Fruit fly (Drosophila melanogaster): ENCODE measurements around the gene CG7101.

CG7101 gene

DNA sequence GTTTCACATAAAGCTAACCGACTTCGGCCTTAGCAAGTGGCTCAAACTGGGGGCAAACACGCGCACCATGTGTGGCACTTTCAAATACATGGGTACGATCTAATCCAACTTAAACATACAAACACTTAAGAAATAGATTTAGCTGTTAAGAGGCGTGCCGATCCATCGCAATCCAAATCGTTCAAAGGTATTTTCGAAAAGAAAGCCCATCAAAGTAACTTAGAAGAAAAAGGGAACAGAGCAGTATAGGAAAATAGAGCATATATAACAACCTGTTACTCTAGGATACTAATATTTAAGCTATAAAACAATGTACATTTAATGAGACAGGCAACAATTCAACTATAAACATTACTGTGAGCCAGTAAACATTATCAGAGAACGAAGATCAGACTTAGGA, 39.0 kb upstream of the CG7101 start, which contains the start of gene Atg101:
TSS of gene Atg101 (plus strand) at position 301 of the 400 bp plus-strand sequence.
- TF ChIP-seq dmrt93B (GFP tag; optimal IDR thresholded peaks at IDR 0.05), result no peak

DNA sequence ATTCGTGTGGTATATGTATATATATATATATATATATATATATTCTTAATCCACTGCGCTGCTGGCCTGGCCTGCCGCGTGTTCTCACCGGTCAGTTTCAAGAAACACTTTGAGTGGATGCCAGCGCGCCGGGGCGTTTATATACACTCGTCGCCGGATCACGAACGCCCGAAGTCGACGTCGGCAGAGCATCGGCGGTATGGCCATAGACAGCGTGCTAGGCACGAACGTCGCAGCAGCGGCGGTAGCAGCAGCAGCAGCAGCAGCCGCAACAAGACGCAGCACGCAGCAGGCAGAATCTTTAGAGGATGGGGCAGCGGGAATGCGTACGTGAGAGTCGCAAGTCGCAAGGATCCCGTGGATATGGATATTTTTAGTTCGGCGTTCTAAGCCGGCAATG, 32.8 kb upstream of the CG7101 start, which contains the start of gene bnb:
TSS of gene bnb (minus strand) at position 121 of the 400 bp plus-strand sequence.
- TF ChIP-seq rgr (GFP tag; optimal IDR thresholded peaks at IDR 0.05) (no peak), Mio (GFP tag; optimal IDR thresholded peaks at IDR 0.05) (no peak), Rel (GFP tag; optimal IDR thresholded peaks at IDR 0.05) (no peak), Rel (tag; optimal IDR thresholded peaks at IDR 0.05) (no peak), Dif (GFP tag; optimal IDR thresholded peaks at IDR 0.05; ENCODE audit: partially characterized antibody) (no peak), Hr83 (GFP tag; optimal IDR thresholded peaks at IDR 0.05; ENCODE audit: poor library complexity, severe bottlenecking) (no peak), dmrt93B (GFP tag; optimal IDR thresholded peaks at IDR 0.05) (no peak), jim (GFP tag; optimal IDR thresholded peaks at IDR 0.05) (no peak), Sp1 (GFP tag; optimal IDR thresholded peaks at IDR 0.05) (no peak), sv (GFP tag; optimal IDR thresholded peaks at IDR 0.05) (no peak), usp (GFP tag; optimal IDR thresholded peaks at IDR 0.05) (no peak), pan (optimal IDR thresholded peaks at IDR 0.05) (no peak), dsf (GFP tag; optimal IDR thresholded peaks at IDR 0.05; ENCODE audit: borderline replicate concordance) (no peak), lola (GFP tag; optimal IDR thresholded peaks at IDR 0.05) (no peak), sage (GFP tag; optimal IDR thresholded peaks at IDR 0.05) (no peak), Dfd (GFP tag; optimal IDR thresholded peaks at IDR 0.05) (no peak), psq (GFP tag; optimal IDR thresholded peaks at IDR 0.05) (no peak), HLH106 (tag; optimal IDR thresholded peaks at IDR 0.05) (no peak), N (GFP tag; optimal IDR thresholded peaks at IDR 0.05) (no peak), Abd-B (GFP tag; optimal IDR thresholded peaks at IDR 0.05) (no peak), Myc (optimal IDR thresholded peaks at IDR 0.05) (no peak)

DNA sequence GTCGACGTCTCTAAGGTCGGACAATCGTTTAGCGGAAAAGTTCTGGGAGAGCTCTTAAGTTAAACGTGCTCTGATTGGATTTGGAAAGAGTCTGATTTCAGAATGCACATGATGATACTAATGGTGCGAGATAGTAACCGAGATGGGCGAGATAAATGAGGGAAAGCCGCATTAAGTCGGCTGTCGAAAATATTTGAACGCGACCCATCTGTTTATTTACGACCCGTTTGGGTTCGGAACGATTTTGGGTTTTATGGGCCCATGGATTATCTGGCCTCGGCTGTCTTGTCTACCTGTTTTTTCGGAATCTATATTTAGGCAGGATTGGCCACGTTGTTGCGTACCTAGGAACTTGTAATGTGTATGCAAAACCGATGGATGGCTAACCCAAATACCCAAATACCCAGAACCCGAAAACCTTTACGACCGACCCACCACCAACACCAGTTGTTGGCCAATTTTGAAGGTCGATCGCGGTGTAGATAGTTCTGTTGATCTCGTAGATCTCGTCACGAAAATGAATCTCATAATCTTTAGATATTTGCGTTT, 31.0 kb upstream of the CG7101 start:
- TF ChIP-seq Abd-B (GFP tag; optimal IDR thresholded peaks at IDR 0.05) (no peak), Dfd (GFP tag; optimal IDR thresholded peaks at IDR 0.05) (no peak), psq (GFP tag; optimal IDR thresholded peaks at IDR 0.05) (no peak)

DNA sequence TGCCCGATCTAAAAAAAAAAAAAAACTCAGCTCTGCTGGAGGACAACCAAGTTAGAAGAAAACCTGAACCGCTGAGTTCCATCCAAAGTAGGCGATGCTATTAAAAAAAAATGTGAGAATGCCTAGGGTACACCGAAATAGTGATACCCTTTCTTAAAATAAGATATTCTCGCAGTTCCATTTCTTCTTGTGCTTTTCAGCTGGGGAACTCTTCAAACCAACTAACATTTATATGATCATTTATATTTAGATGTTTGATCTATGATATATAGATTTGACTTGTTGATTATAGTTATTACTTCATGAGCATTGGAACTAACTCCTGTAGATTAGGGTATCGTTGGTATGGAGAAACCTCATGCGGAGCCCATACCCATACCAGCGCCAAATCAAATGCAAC, 30.2 kb upstream of the CG7101 start:
- TF ChIP-seq sv (GFP tag; optimal IDR thresholded peaks at IDR 0.05), result no peak
- no peak for TF ChIP-seq HLH106 (tag; optimal IDR thresholded peaks at IDR 0.05)
- no peak for TF ChIP-seq dsf (GFP tag; optimal IDR thresholded peaks at IDR 0.05; ENCODE audit: borderline replicate concordance)
- TF ChIP-seq usp (GFP tag; optimal IDR thresholded peaks at IDR 0.05), result no peak
- no peak for TF ChIP-seq psq (GFP tag; optimal IDR thresholded peaks at IDR 0.05)
- TF ChIP-seq fru (GFP tag; optimal IDR thresholded peaks at IDR 0.05), result no peak
- no peak for TF ChIP-seq Jra (GFP tag; optimal IDR thresholded peaks at IDR 0.05)
- no peak for TF ChIP-seq Myc (optimal IDR thresholded peaks at IDR 0.05)
- no peak for TF ChIP-seq foxo (GFP tag; optimal IDR thresholded peaks at IDR 0.05)
- no peak for TF ChIP-seq CrebA (GFP tag; optimal IDR thresholded peaks at IDR 0.05; ENCODE audit: borderline replicate concordance)
- TF ChIP-seq Dif (GFP tag; optimal IDR thresholded peaks at IDR 0.05; ENCODE audit: partially characterized antibody), result no peak
- no peak for TF ChIP-seq dmrt93B (GFP tag; optimal IDR thresholded peaks at IDR 0.05)

DNA sequence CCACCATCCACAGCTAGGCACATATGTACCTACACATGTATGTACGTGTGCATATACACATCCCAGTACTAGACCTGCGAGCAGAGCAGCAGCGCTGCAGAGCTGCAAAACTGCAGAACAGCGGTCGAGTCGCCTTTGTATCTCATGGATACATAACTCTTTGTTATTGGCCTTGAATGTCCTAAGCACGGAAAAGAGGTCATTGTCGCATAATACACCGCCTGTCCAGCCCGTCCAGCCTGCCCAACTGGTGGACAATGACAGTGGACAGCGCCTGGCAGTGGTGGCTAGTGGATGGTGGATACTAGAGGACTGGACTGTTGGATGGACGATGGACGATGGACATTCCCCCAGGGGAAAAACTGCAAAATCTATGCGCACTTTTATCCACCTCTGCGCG, 29.1 kb upstream of the CG7101 start:
- TF ChIP-seq usp (GFP tag; optimal IDR thresholded peaks at IDR 0.05) (no peak), psq (GFP tag; optimal IDR thresholded peaks at IDR 0.05) (no peak), Sp1 (GFP tag; optimal IDR thresholded peaks at IDR 0.05) (no peak), Dfd (GFP tag; optimal IDR thresholded peaks at IDR 0.05) (no peak), tai (GFP tag; optimal IDR thresholded peaks at IDR 0.05) (no peak), Vsx2 (GFP tag; optimal IDR thresholded peaks at IDR 0.05; ENCODE audit: partially characterized antibody) (no peak), Mio (GFP tag; optimal IDR thresholded peaks at IDR 0.05) (no peak), OdsH (GFP tag; optimal IDR thresholded peaks at IDR 0.05) (no peak), Dif (GFP tag; optimal IDR thresholded peaks at IDR 0.05; ENCODE audit: partially characterized antibody) (no peak), CG32264 (GFP tag; optimal IDR thresholded peaks at IDR 0.05) (no peak), Jra (GFP tag; optimal IDR thresholded peaks at IDR 0.05) (no peak), N (GFP tag; optimal IDR thresholded peaks at IDR 0.05) (no peak)

DNA sequence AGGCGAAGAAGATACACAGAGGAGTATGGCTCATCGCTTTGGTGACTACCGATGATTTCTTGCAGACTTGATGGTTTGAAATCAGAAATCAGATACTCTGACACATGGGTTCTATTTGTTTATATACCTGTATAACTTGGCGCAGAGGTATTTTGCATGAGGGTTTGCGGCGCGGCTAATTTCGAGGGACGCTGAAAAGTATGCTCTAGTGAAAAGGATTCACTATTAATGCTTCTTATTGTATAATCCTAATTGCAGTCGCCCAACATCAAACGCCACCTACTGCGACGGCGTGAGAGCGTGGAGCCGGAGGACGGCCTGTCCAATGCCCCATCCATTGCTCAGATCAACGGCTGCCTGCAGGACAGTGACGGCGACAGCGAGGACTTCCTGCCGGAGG, 25.4 kb upstream of the CG7101 start:
- TF ChIP-seq CG32264 (GFP tag; optimal IDR thresholded peaks at IDR 0.05), result no peak
- TF ChIP-seq dmrt93B (GFP tag; optimal IDR thresholded peaks at IDR 0.05), result no peak
- no peak for TF ChIP-seq CrebA (GFP tag; optimal IDR thresholded peaks at IDR 0.05; ENCODE audit: borderline replicate concordance)
- no peak for TF ChIP-seq dl (GFP tag; optimal IDR thresholded peaks at IDR 0.05; ENCODE audit: insufficient read depth in 1 of 2, partially characterized antibody in 2 of 2)
- no peak for TF ChIP-seq rgr (GFP tag; optimal IDR thresholded peaks at IDR 0.05)
- TF ChIP-seq Hr78 (GFP tag; optimal IDR thresholded peaks at IDR 0.05), result no peak
- TF ChIP-seq Mio (GFP tag; optimal IDR thresholded peaks at IDR 0.05), result no peak
- TF ChIP-seq h (GFP tag; optimal IDR thresholded peaks at IDR 0.05), result no peak
